Worm (Caenorhabditis elegans) whole organism, midembryonic: ENCODE data around the gene VZK822L.2.

Source experiments
- cog-1 ChIP-seq: sonication (generic microtip); optimal IDR thresholded peaks from 2 replicates; lab custom pipeline; 2016; ENCODE audit warnings: missing genetic modification characterization, missing compliant biosample characterization
- flt-1 ChIP-seq: fragments of 200-800 bp; sonication (Bioruptor generic); IDR thresholded peaks from 2 replicates; pipeline ENCODE4 v1.3.6; 2022; ENCODE audit warnings: missing genetic modification characterization, missing compliant biosample characterization
- klf-2 ChIP-seq: fragments of 200-800 bp; sonication (Bioruptor generic); conservative IDR thresholded peaks from 2 replicates; pipeline ENCODE4 v1.3.6; 2022; ENCODE audit warnings: missing genetic modification reagents, missing genetic modification characterization, missing compliant biosample characterization
- med-1 ChIP-seq: sonication (generic microtip); optimal IDR thresholded peaks from 2 replicates; lab custom pipeline; 2017; ENCODE audit warnings: missing genetic modification characterization, mild to moderate bottlenecking, missing compliant biosample characterization, antibody characterized with exemption, missing genetic modification reagents; ENCODE audit not compliant: insufficient read depth
- ref-1 ChIP-seq: fragments of 200-800 bp; sonication (Bioruptor generic); conservative IDR thresholded peaks from 2 replicates; pipeline ENCODE4 v1.3.6; 2022; ENCODE audit warnings: missing genetic modification reagents, missing genetic modification characterization, missing compliant biosample characterization
- tab-1 ChIP-seq: fragments of 200-800 bp; sonication (Bioruptor generic); IDR thresholded peaks from 2 replicates; pipeline ENCODE4 v1.3.6; 2022; ENCODE audit warnings: missing genetic modification characterization, missing compliant biosample characterization
- ztf-23 ChIP-seq: fragments of 200-800 bp; sonication (Bioruptor generic); IDR thresholded peaks from 2 replicates; pipeline ENCODE4 v1.3.6; 2022; ENCODE audit warnings: missing genetic modification reagents, missing genetic modification characterization, missing compliant biosample characterization
- ztf-29 ChIP-seq: fragments of 200-800 bp; sonication (Bioruptor generic); IDR thresholded peaks from 2 replicates; pipeline ENCODE4 v1.3.6; 2022; ENCODE audit warnings: missing genetic modification reagents, missing genetic modification characterization, missing compliant biosample characterization

DNA sequence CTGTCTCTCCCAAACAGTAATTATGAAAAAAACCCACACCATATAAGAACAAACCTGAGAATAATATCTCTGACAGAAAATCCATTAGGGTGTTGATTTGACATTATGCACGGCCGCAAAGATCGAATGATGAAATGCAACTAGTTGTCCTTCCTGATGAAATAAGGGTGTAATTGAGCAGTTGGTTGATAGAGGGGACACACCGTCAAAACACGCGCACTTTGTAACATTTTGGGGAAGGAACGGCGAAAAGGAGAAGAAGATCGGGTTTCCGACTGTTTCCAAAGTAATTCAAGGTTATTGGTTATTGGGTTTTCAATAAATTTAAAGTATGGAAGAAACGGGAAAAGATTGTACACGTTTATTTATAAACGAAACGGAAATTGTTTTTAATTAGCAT, 10.2 kb downstream of the VZK822L.2 start, which contains the start of gene ZK822.1:
- TF ChIP-seq ztf-23 (GFP tag; lab: Robert Waterston, UW) (no peak), ref-1 (GFP tag; lab: Robert Waterston, UW) (no peak), flt-1 (GFP tag; lab: Robert Waterston, UW) (no peak), klf-2 (GFP tag; lab: Robert Waterston, UW) (no peak), ztf-29 (GFP tag; lab: Robert Waterston, UW) (no peak), tab-1 (GFP tag; lab: Robert Waterston, UW) (no peak), med-1 (GFP tag; lab: Kevin White, UChicago) (no peak), cog-1 (tag; lab: Kevin White, UChicago) (no peak)
